Fruit fly (Drosophila melanogaster) Kc167 (cell line): ENCODE measurements around the gene CG4080.

Experiments used
- Myc ChIP-seq: fragments of >200 bp; optimal IDR thresholded peaks from 2 replicates; lab custom pipeline; 2017; ENCODE audit warnings: missing external identifiers
- Sin3A ChIP-seq: fragments of >200 bp; optimal IDR thresholded peaks from 2 replicates; lab custom pipeline; 2018; ENCODE audit warnings: missing external identifiers
- h ChIP-seq: fragments of >200 bp; optimal IDR thresholded peaks from 3 replicates; lab custom pipeline; 2018; ENCODE audit warnings: missing external identifiers
- insv ChIP-seq: fragments of >200 bp; optimal IDR thresholded peaks from 3 replicates; lab custom pipeline; 2018; ENCODE audit warnings: missing external identifiers
- psq ChIP-seq: fragments of >200 bp; optimal IDR thresholded peaks from 2 replicates; lab custom pipeline; 2017; ENCODE audit warnings: missing external identifiers
- ttk ChIP-seq: sonication (Bioruptor generic); optimal IDR thresholded peaks from 2 replicates; lab custom pipeline; 2017; ENCODE audit warnings: missing external identifiers

- TF ChIP-seq psq (lab: Kevin White, UChicago) = no peak
- TF ChIP-seq ttk = no peak
- no peak for TF ChIP-seq insv (lab: Kevin White, UChicago)
- TF ChIP-seq Myc = no peak
- no peak for TF ChIP-seq Sin3A
- no peak for TF ChIP-seq h (lab: Kevin White, UChicago)
Measured at dm6 chr3L:9349314-9349733, 49.7 kb downstream of the CG4080 start, which contains the start of gene PGRP-LF.
